Worm (Caenorhabditis elegans) whole organism, L2 larva: Measurements from ENCODE around the gene C12D12.1.

Source experiments
- R02D3.7 ChIP-seq: fragments of 150-350 bp; optimal IDR thresholded peaks from 2 replicates; lab custom pipeline; 2014; ENCODE audit warnings: missing biosample characterization, missing genetic modification characterization
- aly-2 ChIP-seq: fragments of 150-350 bp; optimal IDR thresholded peaks from 2 replicates; lab custom pipeline; 2014; ENCODE audit warnings: missing biosample characterization, missing genetic modification characterization
- ama-1 ChIP-seq: fragments of 150-350 bp; optimal IDR thresholded peaks from 2 replicates; lab custom pipeline; 2018; ENCODE audit warnings: inconsistent platforms
- fos-1 ChIP-seq: fragments of 150-350 bp; optimal IDR thresholded peaks from 2 replicates; lab custom pipeline; 2014; ENCODE audit warnings: missing biosample characterization, missing genetic modification characterization
- lsy-2 ChIP-seq, 2 experiments: fragments of 150-350 bp in 1 of 2; sonication (generic microtip) in 1 of 2; optimal IDR thresholded peaks; 2 replicates each; lab custom pipeline; 2014 to 2017; ENCODE audit warnings: missing biosample characterization in 2 of 2, missing genetic modification characterization in 2 of 2
- nhr-12 ChIP-seq: fragments of 150-350 bp; optimal IDR thresholded peaks from 2 replicates; lab custom pipeline; 2014; ENCODE audit warnings: missing biosample characterization, missing genetic modification characterization
- nhr-237 ChIP-seq: fragments of 150-350 bp; optimal IDR thresholded peaks from 2 replicates; lab custom pipeline; 2014; ENCODE audit warnings: missing biosample characterization, missing genetic modification characterization
- nhr-25 ChIP-seq: fragments of 150-350 bp; sonication (generic microtip); optimal IDR thresholded peaks from 3 replicates; lab custom pipeline; 2014; ENCODE audit warnings: missing biosample characterization, missing genetic modification characterization
- nhr-6 ChIP-seq: fragments of 150-350 bp; optimal IDR thresholded peaks from 2 replicates; lab custom pipeline; 2014; ENCODE audit warnings: missing biosample characterization, missing genetic modification characterization
- snpc-4 ChIP-seq: fragments of 150-350 bp; optimal IDR thresholded peaks from 2 replicates; lab custom pipeline; 2014; ENCODE audit warnings: missing biosample characterization, missing genetic modification characterization
- unc-39 ChIP-seq: fragments of 150-350 bp; optimal IDR thresholded peaks from 2 replicates; lab custom pipeline; 2014; ENCODE audit warnings: missing biosample characterization, missing genetic modification characterization
- unc-62 ChIP-seq: fragments of 150-350 bp; optimal IDR thresholded peaks from 2 replicates; lab custom pipeline; 2014; ENCODE audit warnings: missing biosample characterization, missing genetic modification reagents, missing genetic modification characterization

- TF ChIP-seq nhr-25 (tag; lab: Kevin White, UChicago) (no peak), R02D3.7 (tag; lab: Kevin White, UChicago) (no peak), unc-39 (tag; lab: Kevin White, UChicago) (no peak), ama-1 (lab: Kevin White, UChicago) (no peak), lsy-2 (tag; optimal IDR thresholded peaks at IDR 0.05; lab: Kevin White, UChicago) (no peak), nhr-237 (tag; lab: Kevin White, UChicago) (no peak), snpc-4 (tag; lab: Kevin White, UChicago) (no peak), unc-62 (no peak), nhr-12 (tag; lab: Kevin White, UChicago) (no peak), nhr-6 (tag; lab: Kevin White, UChicago) (no peak), fos-1 (tag; lab: Kevin White, UChicago) (no peak), aly-2 (tag; lab: Kevin White, UChicago) (no peak)
Observed at ce11 chrX:3451122-3451521, 47.9 kb upstream of the C12D12.1 start, which contains the start of gene ZK813.5.
